Worm (Caenorhabditis elegans) whole organism, mixed stage, embryonic: Measurements from ENCODE around the gene tdp-1.

Experiments used
- blmp-1 ChIP-seq: fragments of 150-350 bp; optimal IDR thresholded peaks from 2 replicates; lab custom pipeline; 2014; ENCODE audit warnings: missing biosample characterization, missing genetic modification characterization
- ceh-43 ChIP-seq: fragments of 200-800 bp; sonication (Bioruptor generic); optimal IDR thresholded peaks from 2 replicates; lab custom pipeline; 2018; ENCODE audit warnings: mild to moderate bottlenecking, missing genetic modification characterization, moderate library complexity, missing compliant biosample characterization
- cnd-1 ChIP-seq: fragments of 200-800 bp; sonication (Bioruptor generic); optimal IDR thresholded peaks from 2 replicates; lab custom pipeline; 2018; ENCODE audit warnings: mild to moderate bottlenecking, missing genetic modification characterization, missing compliant biosample characterization
- elt-1 ChIP-seq: sonication (generic microtip); optimal IDR thresholded peaks from 2 replicates; lab custom pipeline; 2017; ENCODE audit warnings: missing genetic modification characterization, mild to moderate bottlenecking, missing compliant biosample characterization, antibody characterized with exemption, moderate library complexity, borderline replicate concordance; ENCODE audit not compliant: insufficient read depth
- elt-3 ChIP-seq: fragments of 150-350 bp; optimal IDR thresholded peaks from 2 replicates; lab custom pipeline; 2014; ENCODE audit warnings: missing biosample characterization, missing genetic modification characterization
- lin-13 ChIP-seq: fragments of 150-350 bp; optimal IDR thresholded peaks from 2 replicates; lab custom pipeline; 2014; ENCODE audit warnings: missing biosample characterization, missing genetic modification characterization
- mep-1 ChIP-seq: fragments of 150-350 bp; optimal IDR thresholded peaks from 2 replicates; lab custom pipeline; 2017; ENCODE audit warnings: missing biosample characterization, missing genetic modification reagents, missing genetic modification characterization, inconsistent platforms
- snpc-4 ChIP-seq: fragments of 150-350 bp; optimal IDR thresholded peaks from 2 replicates; lab custom pipeline; 2014; ENCODE audit warnings: missing biosample characterization, missing genetic modification characterization

ce11 chrII:9017628-9018027 is 20.0 kb downstream of the tdp-1 start:
- TF ChIP-seq mep-1 (tag; lab: Kevin White, UChicago) (no peak), snpc-4 (no peak), blmp-1 (tag; lab: Kevin White, UChicago) (no peak), lin-13 (tag; lab: Kevin White, UChicago) (no peak), cnd-1 (tag; lab: Kevin White, UChicago) (no peak), elt-3 (tag; lab: Kevin White, UChicago) (no peak), elt-1 (no peak), ceh-43 (GFP tag; lab: Kevin White, UChicago) (no peak)
